Worm (Caenorhabditis elegans) whole organism, L1 larva: Measurements from ENCODE around the gene F23B12.1.

Experiments
- F16B12.6 ChIP-seq: fragments of 150-350 bp; optimal IDR thresholded peaks from 2 replicates; lab custom pipeline; 2014; ENCODE audit warnings: missing biosample characterization, missing genetic modification characterization
- aly-2 ChIP-seq: fragments of 150-350 bp; optimal IDR thresholded peaks from 2 replicates; lab custom pipeline; 2014; ENCODE audit warnings: missing biosample characterization, missing genetic modification characterization
- ceh-82 ChIP-seq, 3 experiments: fragments of 150-350 bp in 1 of 3; sonication (generic microtip) in 2 of 3; optimal IDR thresholded peaks; 2 replicates each; lab custom pipeline; 2014 to 2017; ENCODE audit warnings: missing biosample characterization in 3 of 3, missing genetic modification characterization in 3 of 3
- fkh-10 ChIP-seq: sonication (generic microtip); optimal IDR thresholded peaks from 2 replicates; lab custom pipeline; 2017; ENCODE audit warnings: missing biosample characterization, missing genetic modification reagents, missing genetic modification characterization
- fos-1 ChIP-seq: fragments of 150-350 bp; optimal IDR thresholded peaks from 2 replicates; lab custom pipeline; 2014; ENCODE audit warnings: missing biosample characterization, missing genetic modification characterization
- isw-1 ChIP-seq: fragments of 200-800 bp; sonication (Bioruptor generic); IDR thresholded peaks from 2 replicates; pipeline ENCODE4 v1.3.6; 2022; ENCODE audit warnings: missing genetic modification characterization, missing compliant biosample characterization
- lin-39 ChIP-seq: fragments of 150-350 bp; optimal IDR thresholded peaks from 2 replicates; lab custom pipeline; 2014; ENCODE audit warnings: missing biosample characterization, missing genetic modification reagents, missing genetic modification characterization
- nhr-11 ChIP-seq: fragments of 150-350 bp; optimal IDR thresholded peaks from 2 replicates; lab custom pipeline; 2014; ENCODE audit warnings: missing biosample characterization, missing genetic modification characterization
- nhr-76 ChIP-seq: sonication (generic microtip); optimal IDR thresholded peaks from 2 replicates; lab custom pipeline; 2017; ENCODE audit warnings: missing biosample characterization, missing genetic modification characterization
- unc-62 ChIP-seq: fragments of 150-350 bp; optimal IDR thresholded peaks from 2 replicates; lab custom pipeline; 2014; ENCODE audit warnings: missing biosample characterization, missing genetic modification reagents, missing genetic modification characterization
- unc-98 ChIP-seq: fragments of 200-800 bp; sonication (Bioruptor generic); IDR thresholded peaks from 2 replicates; pipeline ENCODE4 v1.3.6; 2022; ENCODE audit warnings: missing genetic modification characterization, missing compliant biosample characterization
- zip-4 ChIP-seq: fragments of 200-800 bp; sonication (Bioruptor generic); optimal IDR thresholded peaks from 2 replicates; lab custom pipeline; 2018; ENCODE audit warnings: mild to moderate bottlenecking, missing genetic modification characterization, moderate library complexity, missing compliant biosample characterization

DNA sequence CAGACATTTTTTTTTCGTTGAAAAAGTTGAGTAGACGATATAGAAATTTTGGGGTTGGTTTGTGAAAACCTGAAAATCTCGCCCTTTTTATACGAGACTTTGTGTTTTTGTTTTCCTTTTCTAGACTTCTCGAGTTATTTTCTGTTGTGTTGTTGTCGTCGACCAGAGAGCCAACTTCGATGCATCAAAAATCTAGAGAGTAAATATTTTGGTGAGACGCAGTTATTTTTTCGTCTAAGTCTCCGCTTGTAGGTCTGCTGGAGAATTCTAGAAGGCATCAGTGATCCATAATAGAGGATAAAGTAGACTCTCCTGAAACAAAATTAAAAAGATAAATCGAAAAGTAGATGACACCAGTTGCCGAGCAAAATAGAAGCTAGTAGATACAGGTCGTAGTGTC is 35.4 kb downstream of the F23B12.1 start, which contains the start of gene F08H9.4:
- no peak for TF ChIP-seq zip-4 (GFP tag; lab: Kevin White, UChicago)
- TF ChIP-seq unc-62, result no peak
- TF ChIP-seq F16B12.6 (tag; lab: Kevin White, UChicago), result no peak
- TF ChIP-seq ceh-82 (tag; optimal IDR thresholded peaks at IDR 0.05; lab: Kevin White, UChicago), result no peak
- no peak for TF ChIP-seq aly-2
- no peak for TF ChIP-seq fkh-10
- no peak for TF ChIP-seq lin-39
- TF ChIP-seq isw-1 (GFP tag; lab: Robert Waterston, UW), result no peak
- no peak for TF ChIP-seq nhr-11
- TF ChIP-seq unc-98 (GFP tag; lab: Robert Waterston, UW), result no peak
- TF ChIP-seq nhr-76 (tag; lab: Kevin White, UChicago), result no peak
- TF ChIP-seq fos-1 (tag; lab: Kevin White, UChicago), result no peak
